Worm (Caenorhabditis elegans): ENCODE data around the gene npp-25.

Gene npp-25

ce11 chrIII:12919882-12920281, 5.9 kb downstream of the npp-25 start (continued):
- TF ChIP-seq dmd-9 (GFP tag; IDR thresholded peaks at IDR 0.05), result no peak
- TF ChIP-seq T20F7.1 (GFP tag; optimal IDR thresholded peaks at IDR 0.05), result no peak
- TF ChIP-seq ZK337.2 (GFP tag; IDR thresholded peaks at IDR 0.05), result no peak
- TF ChIP-seq zag-1 (tag; optimal IDR thresholded peaks at IDR 0.05), result no peak
- TF ChIP-seq lsy-2 (tag; optimal IDR thresholded peaks at IDR 0.05), result peak in 1 of 2 experiments; percentile 43
- peak; percentile 61 for TF ChIP-seq ztf-7 (tag; optimal IDR thresholded peaks at IDR 0.05)
- no peak for TF ChIP-seq nhr-76 (tag; optimal IDR thresholded peaks at IDR 0.05)
- peak; percentile 30; the same call in 1 of the 2 replicates for TF ChIP-seq dmd-6 (GFP tag; IDR thresholded peaks at IDR 0.05)

ce11 chrIII:12918575-12918974, 7.2 kb downstream of the npp-25 start, which contains the start of gene Y37D8A.16:
TSS of gene Y37D8A.16 (minus strand) at chrIII:12918675.
- TF ChIP-seq mxl-3 (GFP tag; optimal IDR thresholded peaks at IDR 0.05), result no peak
- TF ChIP-seq egl-43 (GFP tag; IDR thresholded peaks at IDR 0.05), result no peak
- TF ChIP-seq nhr-28 (tag; optimal IDR thresholded peaks at IDR 0.05), result no peak
- no peak for TF ChIP-seq rbr-2 (tag; optimal IDR thresholded peaks at IDR 0.05)
- TF ChIP-seq lir-3 (tag; optimal IDR thresholded peaks at IDR 0.05), result no peak
- TF ChIP-seq ztf-11 (tag; optimal IDR thresholded peaks at IDR 0.05), result no peak
- no peak for TF ChIP-seq F26F4.8 (GFP tag; conservative IDR thresholded peaks at IDR 0.05)
- TF ChIP-seq aly-2 (tag; optimal IDR thresholded peaks at IDR 0.05), result no peak
- TF ChIP-seq cey-2 (tag; optimal IDR thresholded peaks at IDR 0.05; ENCODE audit: borderline replicate concordance, insufficient read depth), result no peak
- TF ChIP-seq ces-1 (GFP tag; optimal IDR thresholded peaks at IDR 0.05), result no peak
- TF ChIP-seq arid-1 (GFP tag; conservative IDR thresholded peaks at IDR 0.05), result no peak
- no peak for TF ChIP-seq nhr-25 (tag; optimal IDR thresholded peaks at IDR 0.05; ENCODE audit: borderline replicate concordance, insufficient read depth)
- TF ChIP-seq ceh-32 (tag; optimal IDR thresholded peaks at IDR 0.05; ENCODE audit: poor library complexity), result no peak
- no peak for TF ChIP-seq Y5F2A.4 (GFP tag; optimal IDR thresholded peaks at IDR 0.05)
- TF ChIP-seq nhr-11 (tag; optimal IDR thresholded peaks at IDR 0.05), result no peak

- peak in 1 of 2 experiments; percentile 19 for TF ChIP-seq lsy-2 (tag; optimal IDR thresholded peaks at IDR 0.05)
- TF ChIP-seq mdl-1 (tag; optimal IDR thresholded peaks at IDR 0.05), result no peak
- peak; percentile 30 for TF ChIP-seq pqm-1 (tag; optimal IDR thresholded peaks at IDR 0.05)
- peak; percentile 40 for TF ChIP-seq mep-1 (tag; optimal IDR thresholded peaks at IDR 0.05)
- TF ChIP-seq zfp-3 (GFP tag; conservative IDR thresholded peaks at IDR 0.05), result no peak
- no peak for TF ChIP-seq mdt-29 (GFP tag; IDR thresholded peaks at IDR 0.05)
- no peak for TF ChIP-seq egl-27 (tag; optimal IDR thresholded peaks at IDR 0.05)
- no peak for TF ChIP-seq jun-1 (tag; optimal IDR thresholded peaks at IDR 0.05)
- no peak for TF ChIP-seq nhr-41 (GFP tag; IDR thresholded peaks at IDR 0.05)
- TF ChIP-seq mes-2 (tag; optimal IDR thresholded peaks at IDR 0.05; ENCODE audit: poor library complexity, severe bottlenecking), result peak; percentile 32
- peak; percentile 42 for TF ChIP-seq dve-1 (tag; optimal IDR thresholded peaks at IDR 0.05; ENCODE audit: insufficient read depth)
- TF ChIP-seq spr-3 (GFP tag; optimal IDR thresholded peaks at IDR 0.05), result no peak
- TF ChIP-seq Y105C5A.15 (GFP tag; IDR thresholded peaks at IDR 0.05), result no peak
- TF ChIP-seq daf-16 (GFP tag; optimal IDR thresholded peaks at IDR 0.05), result no peak
- TF ChIP-seq daf-16 (tag; optimal IDR thresholded peaks at IDR 0.05), result peak; percentile 62
These were observed 7.9 kb downstream of the npp-25 start for ce11 chrIII:12917852-12918251.

DNA sequence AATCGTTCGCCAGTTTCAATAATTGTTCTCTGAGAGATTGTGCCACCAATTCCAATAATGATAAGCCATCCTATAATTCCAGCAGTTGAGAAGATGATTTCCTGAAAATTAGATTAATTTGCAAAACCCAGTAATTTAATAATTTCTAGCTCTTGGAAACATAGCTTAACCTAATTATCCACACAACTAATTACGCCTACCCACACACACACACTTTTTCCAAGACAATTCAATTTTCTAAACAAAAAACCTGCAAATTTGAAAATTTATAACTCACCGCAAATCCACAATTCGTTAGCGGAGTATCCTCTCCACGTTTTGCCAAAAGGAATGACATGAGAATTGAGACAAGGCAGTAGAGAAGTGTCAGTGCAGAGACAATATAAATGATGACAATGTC, 9.3 kb downstream of the npp-25 start:
- TF ChIP-seq ces-1 (GFP tag; optimal IDR thresholded peaks at IDR 0.05) (peak; percentile 18), lin-29 (GFP tag; IDR thresholded peaks at IDR 0.05) (no peak)
